Fruit fly (Drosophila melanogaster) whole organism, embryonic: ENCODE results near the gene sud1.

Source experiments
- Bdp1 ChIP-seq: fragments of 200-800 bp; sonication (Bioruptor generic); optimal IDR thresholded peaks from 3 replicates; lab custom pipeline; 2016; ENCODE audit warnings: missing biosample characterization, missing genetic modification characterization
- CG10321 ChIP-seq: fragments of 200-800 bp; sonication (Bioruptor generic); IDR thresholded peaks from 2 replicates; pipeline ENCODE4 v1.3.6; 2022; ENCODE audit warnings: missing biosample characterization, missing genetic modification characterization
- CG12219 ChIP-seq: fragments of 200-800 bp; sonication (Bioruptor generic); optimal IDR thresholded peaks from 3 replicates; lab custom pipeline; 2018; ENCODE audit warnings: missing biosample characterization, mild to moderate bottlenecking, missing genetic modification characterization
- CG12769 ChIP-seq: fragments of 200-800 bp; sonication (Bioruptor generic); optimal IDR thresholded peaks from 2 replicates; lab custom pipeline; 2019; ENCODE audit warnings: missing biosample characterization, mild to moderate bottlenecking, missing genetic modification characterization, moderate library complexity
- CG17359 ChIP-seq: fragments of 200-800 bp; sonication (Bioruptor generic); optimal IDR thresholded peaks from 3 replicates; lab custom pipeline; 2018; ENCODE audit warnings: missing biosample characterization, mild to moderate bottlenecking, missing genetic modification characterization, moderate library complexity
- CG17802 ChIP-seq: fragments of 200-800 bp; sonication (Bioruptor generic); optimal IDR thresholded peaks from 2 replicates; lab custom pipeline; 2018; ENCODE audit warnings: missing biosample characterization, mild to moderate bottlenecking, missing genetic modification characterization, moderate library complexity
- CG2202 ChIP-seq: fragments of 200-800 bp; sonication (Bioruptor generic); optimal IDR thresholded peaks from 2 replicates; lab custom pipeline; 2018; ENCODE audit warnings: missing biosample characterization, mild to moderate bottlenecking, missing genetic modification characterization
- CG3163 ChIP-seq: fragments of 200-800 bp; sonication (Bioruptor generic); optimal IDR thresholded peaks from 3 replicates; lab custom pipeline; 2016; ENCODE audit warnings: missing biosample characterization, missing genetic modification characterization
- CG3838 ChIP-seq: fragments of 200-800 bp; sonication (Bioruptor generic); optimal IDR thresholded peaks from 3 replicates; lab custom pipeline; 2016; ENCODE audit warnings: missing biosample characterization, missing genetic modification characterization
- CG4617 ChIP-seq: fragments of 200-800 bp; sonication (Bioruptor generic); optimal IDR thresholded peaks from 3 replicates; lab custom pipeline; 2016; ENCODE audit warnings: missing biosample characterization, missing genetic modification characterization, borderline replicate concordance
- CG6272 ChIP-seq: fragments of 200-800 bp; sonication (Bioruptor generic); IDR thresholded peaks from 2 replicates; pipeline ENCODE4 v1.3.6; 2022; ENCODE audit warnings: missing biosample characterization, missing genetic modification characterization
- CG7786 ChIP-seq: fragments of 200-800 bp; sonication (Bioruptor generic); optimal IDR thresholded peaks from 2 replicates; lab custom pipeline; 2016; ENCODE audit warnings: missing biosample characterization, missing genetic modification characterization
- CG8359 ChIP-seq: fragments of 200-800 bp; sonication (Bioruptor generic); optimal IDR thresholded peaks from 2 replicates; lab custom pipeline; 2017; ENCODE audit warnings: missing biosample characterization, mild to moderate bottlenecking, missing genetic modification characterization, borderline replicate concordance
- CG8765 ChIP-seq: fragments of 200-800 bp; sonication (Bioruptor generic); IDR thresholded peaks from 2 replicates; pipeline ENCODE4 v1.3.6; 2022; ENCODE audit warnings: missing biosample characterization, missing genetic modification characterization
- CG8924 ChIP-seq: fragments of 200-800 bp; optimal IDR thresholded peaks from 3 replicates; lab custom pipeline; 2019; ENCODE audit warnings: missing biosample characterization, mild to moderate bottlenecking, missing genetic modification characterization, moderate library complexity
- E2f1 ChIP-seq: fragments of 200-800 bp; sonication (Bioruptor generic); IDR thresholded peaks from 2 replicates; pipeline ENCODE4 v1.3.6; 2022; ENCODE audit warnings: missing biosample characterization, missing genetic modification characterization
- Fer2 ChIP-seq: fragments of 200-800 bp; sonication (Bioruptor generic); optimal IDR thresholded peaks from 2 replicates; lab custom pipeline; 2018; ENCODE audit warnings: missing biosample characterization, mild to moderate bottlenecking, missing genetic modification characterization, moderate library complexity
- Hsf ChIP-seq: fragments of 200-800 bp; sonication (Bioruptor generic); optimal IDR thresholded peaks from 3 replicates; lab custom pipeline; 2016; ENCODE audit warnings: missing biosample characterization, missing genetic modification characterization
- Lpt ChIP-seq: fragments of >200 bp; optimal IDR thresholded peaks from 2 replicates; lab custom pipeline; 2018; ENCODE audit warnings: missing biosample characterization, missing genetic modification characterization
- Mad ChIP-seq: fragments of 200-800 bp; sonication (Bioruptor generic); optimal IDR thresholded peaks from 2 replicates; lab custom pipeline; 2016; ENCODE audit warnings: missing biosample characterization, missing genetic modification characterization
- Meics ChIP-seq: fragments of 200-800 bp; sonication (Bioruptor generic); optimal IDR thresholded peaks from 2 replicates; lab custom pipeline; 2017; ENCODE audit warnings: missing biosample characterization, mild to moderate bottlenecking, missing genetic modification characterization
- Neu2 ChIP-seq: fragments of 200-800 bp; sonication (Bioruptor generic); optimal IDR thresholded peaks from 3 replicates; lab custom pipeline; 2016; ENCODE audit warnings: missing biosample characterization, missing genetic modification characterization, borderline replicate concordance
- Opbp ChIP-seq: fragments of 200-800 bp; sonication (Bioruptor generic); IDR thresholded peaks from 3 replicates; pipeline ENCODE4 v1.3.6; 2022; ENCODE audit warnings: missing biosample characterization, missing genetic modification characterization; ENCODE audit not compliant: partially characterized antibody
- Scr ChIP-seq: fragments of 200-800 bp; sonication (Bioruptor generic); IDR thresholded peaks from 2 replicates; pipeline ENCODE4 v1.3.6; 2022; ENCODE audit warnings: missing biosample characterization, missing genetic modification characterization; ENCODE audit not compliant: partially characterized antibody
- abd-A ChIP-seq: fragments of 200-800 bp; sonication (Bioruptor generic); optimal IDR thresholded peaks from 3 replicates; lab custom pipeline; 2019; ENCODE audit warnings: missing biosample characterization, mild to moderate bottlenecking, missing genetic modification characterization, moderate library complexity
- ac ChIP-seq: fragments of 200-800 bp; sonication (Bioruptor generic); optimal IDR thresholded peaks from 3 replicates; lab custom pipeline; 2017; ENCODE audit warnings: missing biosample characterization, mild to moderate bottlenecking, missing genetic modification characterization
- bab2 ChIP-seq: fragments of 200-800 bp; sonication (Bioruptor generic); optimal IDR thresholded peaks from 2 replicates; lab custom pipeline; 2016; ENCODE audit warnings: missing biosample characterization, missing genetic modification characterization
- bcd ChIP-seq: fragments of 200-800 bp; sonication (Bioruptor generic); optimal IDR thresholded peaks from 2 replicates; lab custom pipeline; 2017; ENCODE audit warnings: missing biosample characterization, mild to moderate bottlenecking, missing genetic modification characterization
- bigmax ChIP-seq: fragments of 200-800 bp; sonication (Bioruptor generic); optimal IDR thresholded peaks from 2 replicates; lab custom pipeline; 2018; ENCODE audit warnings: missing biosample characterization, mild to moderate bottlenecking, missing genetic modification characterization
- bowl ChIP-seq: fragments of 200-800 bp; sonication (Bioruptor generic); IDR thresholded peaks from 2 replicates; pipeline ENCODE4 v1.3.6; 2022; ENCODE audit warnings: missing biosample characterization, missing genetic modification characterization
- cad ChIP-seq: fragments of >200 bp; optimal IDR thresholded peaks from 2 replicates; lab custom pipeline; 2017; ENCODE audit warnings: missing biosample characterization, missing genetic modification characterization
- chinmo ChIP-seq: fragments of 200-800 bp; sonication (Bioruptor generic); IDR thresholded peaks from 4 replicates; pipeline ENCODE4 v1.3.6; 2022; ENCODE audit warnings: missing biosample characterization, missing genetic modification characterization; ENCODE audit not compliant: partially characterized antibody
- danr ChIP-seq: fragments of 200-800 bp; sonication (Bioruptor generic); IDR thresholded peaks from 2 replicates; pipeline ENCODE4 v1.3.6; 2022; ENCODE audit warnings: missing biosample characterization, missing genetic modification characterization
- eve ChIP-seq, 2 experiments: fragments of >200 bp; optimal IDR thresholded peaks; 2 replicates each; lab custom pipeline; 2017; ENCODE audit warnings: missing biosample characterization in 2 of 2, missing genetic modification characterization in 2 of 2
- eyg ChIP-seq: fragments of 200-800 bp; sonication (Bioruptor generic); optimal IDR thresholded peaks from 3 replicates; lab custom pipeline; 2016; ENCODE audit warnings: missing biosample characterization, missing genetic modification characterization
- fd102C ChIP-seq: fragments of 200-800 bp; sonication (Bioruptor generic); optimal IDR thresholded peaks from 2 replicates; lab custom pipeline; 2018; ENCODE audit warnings: missing biosample characterization, mild to moderate bottlenecking, missing genetic modification characterization, moderate library complexity
- fd3F ChIP-seq: fragments of 200-800 bp; sonication (Bioruptor generic); optimal IDR thresholded peaks from 2 replicates; lab custom pipeline; 2018; ENCODE audit warnings: missing biosample characterization, mild to moderate bottlenecking, missing genetic modification characterization, moderate library complexity
- h ChIP-seq: fragments of >200 bp; optimal IDR thresholded peaks from 2 replicates; lab custom pipeline; 2017
- jumu ChIP-seq: fragments of 200-800 bp; sonication (Bioruptor generic); optimal IDR thresholded peaks from 3 replicates; lab custom pipeline; 2016; ENCODE audit warnings: missing biosample characterization, missing genetic modification characterization
- lab ChIP-seq: fragments of 200-800 bp; sonication (Bioruptor generic); optimal IDR thresholded peaks from 3 replicates; lab custom pipeline; 2017; ENCODE audit warnings: missing biosample characterization, missing genetic modification characterization, mild to moderate bottlenecking, moderate library complexity, missing genetic modification reagents
- mirr ChIP-seq: fragments of 200-800 bp; sonication (Bioruptor generic); optimal IDR thresholded peaks from 3 replicates; lab custom pipeline; 2018; ENCODE audit warnings: missing biosample characterization, mild to moderate bottlenecking, missing genetic modification characterization
- nau ChIP-seq: fragments of 200-800 bp; sonication (Bioruptor generic); optimal IDR thresholded peaks from 3 replicates; lab custom pipeline; 2017; ENCODE audit warnings: missing biosample characterization, mild to moderate bottlenecking, missing genetic modification characterization, missing genetic modification reagents
- pho ChIP-seq: fragments of 200-800 bp; sonication (Bioruptor generic); optimal IDR thresholded peaks from 2 replicates; lab custom pipeline; 2016; ENCODE audit warnings: missing biosample characterization, missing genetic modification characterization
- phol ChIP-seq: fragments of 200-800 bp; sonication (Bioruptor generic); optimal IDR thresholded peaks from 3 replicates; lab custom pipeline; 2018; ENCODE audit warnings: missing biosample characterization, mild to moderate bottlenecking, missing genetic modification characterization, moderate library complexity
- run ChIP-seq: fragments of 200-800 bp; sonication (Bioruptor generic); optimal IDR thresholded peaks from 3 replicates; lab custom pipeline; 2018; ENCODE audit warnings: missing biosample characterization, mild to moderate bottlenecking, missing genetic modification characterization
- sc ChIP-seq, 3 experiments: fragments of >200 bp in 2 of 3; fragments of 200-800 bp in 1 of 3; sonication (Bioruptor generic) in 1 of 3; optimal IDR thresholded peaks; 2 replicates in 2 of 3; 3 replicates in 1 of 3; lab custom pipeline; 2017; ENCODE audit warnings: mild to moderate bottlenecking in 1 of 3, missing biosample characterization in 1 of 3, missing genetic modification characterization in 1 of 3, missing genetic modification reagents in 1 of 3
- sima ChIP-seq: fragments of 200-800 bp; sonication (Bioruptor generic); optimal IDR thresholded peaks from 2 replicates; lab custom pipeline; 2016; ENCODE audit warnings: missing biosample characterization, missing genetic modification characterization
- tio ChIP-seq: fragments of 200-800 bp; sonication (Bioruptor generic); optimal IDR thresholded peaks from 2 replicates; lab custom pipeline; 2017; ENCODE audit warnings: missing biosample characterization, missing genetic modification characterization, inconsistent platforms

sud1 gene

DNA sequence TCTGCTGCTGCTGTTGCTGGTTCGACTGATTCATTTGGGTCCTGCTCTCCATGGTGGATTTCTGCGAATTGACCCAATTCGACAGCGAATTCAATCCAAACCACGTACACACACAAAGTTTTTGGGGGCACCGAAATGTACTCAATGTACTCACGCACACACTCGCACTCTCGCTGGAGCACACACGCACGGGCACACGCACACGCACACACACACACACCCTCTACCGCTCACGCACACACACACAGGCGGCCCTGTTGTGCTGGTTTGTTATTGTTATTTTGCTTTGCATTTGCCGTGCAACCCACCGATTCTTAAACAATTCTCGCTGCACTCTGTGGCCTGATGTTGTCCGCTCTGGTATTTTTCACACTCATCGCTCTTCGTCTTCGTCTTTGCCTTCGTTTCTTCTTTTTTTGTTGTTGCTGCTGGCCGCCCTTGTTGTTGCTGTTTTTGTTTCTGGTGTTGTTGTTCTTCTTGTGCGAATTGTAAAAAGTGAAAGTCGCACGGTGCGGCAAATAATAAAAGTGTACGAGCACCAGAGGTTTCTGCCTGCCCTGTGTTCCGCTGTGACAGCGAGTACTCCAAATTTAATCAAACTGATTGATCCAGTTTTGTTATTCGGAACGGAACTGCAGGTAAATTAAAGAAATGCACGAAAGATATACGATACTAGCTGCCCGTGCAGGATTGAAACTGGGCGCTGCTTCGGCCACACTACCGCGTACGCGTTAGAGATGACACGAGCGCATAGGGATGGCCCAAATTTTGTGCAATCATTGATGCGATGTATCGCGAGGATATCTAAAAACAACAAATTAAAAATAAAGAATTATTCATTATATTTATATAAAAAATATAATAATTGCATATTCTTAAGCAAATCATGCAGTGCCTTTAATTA, 41.5 kb downstream of the sud1 start, which contains the start of gene CG3744 (continued):
- TF ChIP-seq chinmo (GFP tag; lab: Robert Waterston, UW) (peak; percentile 94), bab2 (peak; percentile 75), fd3F (GFP tag; lab: Kevin White, UChicago) (peak; percentile 90), Mad (GFP tag; lab: Kevin White, UChicago) (peak; percentile 81), fd102C (no peak), CG3163 (GFP tag; lab: Kevin White, UChicago) (peak; percentile 27), CG10321 (peak; percentile 77), bcd (GFP tag; lab: Kevin White, UChicago) (peak; percentile 91), run (tag; lab: Kevin White, UChicago) (peak; percentile 63), CG7786 (GFP tag; lab: Kevin White, UChicago) (peak; percentile 73), CG17802 (tag; lab: Kevin White, UChicago) (peak; percentile 45), lab (GFP tag; lab: Kevin White, UChicago) (peak; percentile 94), CG12769 (no peak), CG17359 (tag; lab: Kevin White, UChicago) (peak; percentile 90), pho (peak; percentile 58), tio (GFP tag; lab: Kevin White, UChicago) (no peak), CG2202 (peak; percentile 57), h (lab: Kevin White, UChicago) (no peak), CG12219 (GFP tag; lab: Kevin White, UChicago) (peak; percentile 67), mirr (GFP tag; lab: Kevin White, UChicago) (peak; percentile 74), Scr (GFP tag; lab: Robert Waterston, UW) (peak; percentile 97), Fer2 (tag; lab: Kevin White, UChicago) (peak; percentile 91), eve (GFP tag; optimal IDR thresholded peaks at IDR 0.05; lab: Kevin White, UChicago) (no peak), E2f1 (GFP tag; lab: Robert Waterston, UW) (peak; percentile 88), bowl (GFP tag; lab: Robert Waterston, UW) (peak; percentile 86), sima (GFP tag; lab: Kevin White, UChicago) (no peak), CG8924 (tag; lab: Kevin White, UChicago) (peak; percentile 90), cad (GFP tag; lab: Kevin White, UChicago) (no peak), danr (GFP tag; lab: Robert Waterston, UW) (peak; percentile 73), nau (GFP tag; lab: Kevin White, UChicago) (no peak), CG3838 (GFP tag; lab: Kevin White, UChicago) (peak; percentile 68), CG8765 (GFP tag; lab: Robert Waterston, UW) (peak; percentile 92), ac (GFP tag; lab: Kevin White, UChicago) (peak; percentile 20), Hsf (GFP tag; lab: Kevin White, UChicago) (peak; percentile 86), Bdp1 (peak; percentile 29), eyg (peak; percentile 46), Lpt (GFP tag; lab: Kevin White, UChicago) (no peak), CG6272 (GFP tag; lab: Robert Waterston, UW) (peak; percentile 96), Neu2 (GFP tag; lab: Kevin White, UChicago) (no peak), Opbp (peak; percentile 94), Meics (GFP tag; lab: Kevin White, UChicago) (peak; percentile 93), phol (tag; lab: Kevin White, UChicago) (peak; percentile 90), abd-A (no peak), CG4617 (GFP tag; lab: Kevin White, UChicago) (peak; percentile 78), sc (optimal IDR thresholded peaks at IDR 0.05; lab: Kevin White, UChicago) (no peak), sc (GFP tag; optimal IDR thresholded peaks at IDR 0.05; lab: Kevin White, UChicago) (peak; percentile 64), bigmax (no peak), CG8359 (peak; percentile 55), jumu (GFP tag; lab: Kevin White, UChicago) (peak; percentile 67)
